Worm (Caenorhabditis elegans): ENCODE measurements around the gene srt-53.

ce11 chrV:7958740-7959320, 18.6 kb upstream of the srt-53 start, which contains the start of the genes clec-217 and F26D11.2:
- no peak for TF ChIP-seq him-1 (tag; optimal IDR thresholded peaks at IDR 0.05)
- no peak for TF ChIP-seq W03F9.2 (tag; optimal IDR thresholded peaks at IDR 0.05)
- no peak for TF ChIP-seq dao-5 (tag; optimal IDR thresholded peaks at IDR 0.05)
